Worm (Caenorhabditis elegans) whole organism, mixed stage, embryonic: ENCODE data around the gene cox-5A.

ENCODE experiments used
- ces-1 ChIP-seq: fragments of 150-350 bp; optimal IDR thresholded peaks from 2 replicates; lab custom pipeline; 2014; ENCODE audit warnings: missing biosample characterization, missing genetic modification reagents, missing genetic modification characterization
- elt-3 ChIP-seq: fragments of 150-350 bp; optimal IDR thresholded peaks from 2 replicates; lab custom pipeline; 2014; ENCODE audit warnings: missing biosample characterization, missing genetic modification characterization
- mep-1 ChIP-seq: fragments of 150-350 bp; optimal IDR thresholded peaks from 2 replicates; lab custom pipeline; 2017; ENCODE audit warnings: missing biosample characterization, missing genetic modification reagents, missing genetic modification characterization, inconsistent platforms
- nhr-237 ChIP-seq: fragments of 150-350 bp; optimal IDR thresholded peaks from 2 replicates; lab custom pipeline; 2014; ENCODE audit warnings: missing biosample characterization, missing genetic modification characterization
- snpc-4 ChIP-seq: fragments of 150-350 bp; optimal IDR thresholded peaks from 2 replicates; lab custom pipeline; 2014; ENCODE audit warnings: missing biosample characterization, missing genetic modification characterization
- unc-39 ChIP-seq: fragments of 150-350 bp; optimal IDR thresholded peaks from 2 replicates; lab custom pipeline; 2014; ENCODE audit warnings: missing biosample characterization, missing genetic modification characterization

ce11 chrIII:12931786-12932427 lies 26.6 kb downstream of the cox-5A start, which contains the start of gene rbm-7:
- TF ChIP-seq mep-1 (tag; lab: Kevin White, UChicago) (peak; percentile 79), ces-1 (GFP tag; lab: Kevin White, UChicago) (no peak), nhr-237 (tag; lab: Kevin White, UChicago) (peak; percentile 19), snpc-4 (no peak), unc-39 (no peak), elt-3 (tag; lab: Kevin White, UChicago) (no peak)
